Worm (Caenorhabditis elegans): ENCODE results near the gene F12D9.2.

DNA sequence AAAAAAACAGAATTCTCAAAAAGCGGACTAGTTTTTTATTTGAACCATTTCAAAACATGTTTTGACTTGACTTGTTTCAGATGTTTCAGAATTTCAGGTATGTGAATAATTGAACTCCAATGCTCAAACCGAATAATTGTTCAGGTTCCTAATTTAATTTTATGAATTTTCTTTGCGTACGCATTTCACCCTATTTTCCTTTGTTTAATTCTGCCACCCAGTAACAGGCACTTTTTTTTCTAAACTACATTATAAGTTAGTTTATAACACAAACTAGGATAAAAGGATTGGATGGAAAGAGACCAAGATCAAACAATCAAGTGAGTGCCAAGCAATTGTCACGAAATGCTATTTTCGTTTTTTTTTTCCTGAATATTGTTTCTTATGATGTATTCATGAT lies 48.4 kb downstream of the F12D9.2 start:
- no peak for TF ChIP-seq ztf-23 (GFP tag; IDR thresholded peaks at IDR 0.05)
- TF ChIP-seq klf-2 (GFP tag; conservative IDR thresholded peaks at IDR 0.05), result no peak
